Worm (Caenorhabditis elegans): ENCODE measurements around the gene pfas-1.
A peak's percentile ranks its signal among the peaks of the same experiment; 100 is the strongest.

The pfas-1 gene

ce11 chrIII:4578385-4578903 lies 64.7 kb downstream of the pfas-1 start, which contains the start of the genes sel-5 and wdr-48:
Gene sel-5, minus strand, starts transcription at chrIII:4578437.
Gene wdr-48, plus strand, starts transcription at chrIII:4578853.
- TF ChIP-seq daf-16 (GFP tag; optimal IDR thresholded peaks at IDR 0.05) = no peak
- peak; percentile 33 for TF ChIP-seq daf-16 (tag; optimal IDR thresholded peaks at IDR 0.05)
- TF ChIP-seq pha-4 (GFP tag; IDR thresholded peaks at IDR 0.05) = no peak
- TF ChIP-seq pha-4 (tag; optimal IDR thresholded peaks at IDR 0.05) = peak; percentile 1
- peak; percentile 25 for TF ChIP-seq dve-1 (tag; optimal IDR thresholded peaks at IDR 0.05; ENCODE audit: insufficient read depth)
- peak; percentile 5 for TF ChIP-seq rbr-2 (tag; optimal IDR thresholded peaks at IDR 0.05)
- peak; percentile 66 for TF ChIP-seq mes-2 (tag; optimal IDR thresholded peaks at IDR 0.05; ENCODE audit: poor library complexity, severe bottlenecking)
- peak; percentile 22 for TF ChIP-seq nhr-6 (tag; optimal IDR thresholded peaks at IDR 0.05)
- TF ChIP-seq lim-7 (GFP tag; IDR thresholded peaks at IDR 0.05) = no peak
- peak; percentile 28 for TF ChIP-seq hlh-30 (tag; optimal IDR thresholded peaks at IDR 0.05; ENCODE audit: insufficient read depth)
- TF ChIP-seq lsy-2 (tag; optimal IDR thresholded peaks at IDR 0.05) = peak in 1 of 2 experiments; percentile 62
- peak; percentile 55 for TF ChIP-seq mep-1 (tag; optimal IDR thresholded peaks at IDR 0.05)
- TF ChIP-seq egl-43 (GFP tag; IDR thresholded peaks at IDR 0.05) = no peak
- peak; percentile 47 for TF ChIP-seq dpl-1 (GFP tag; optimal IDR thresholded peaks at IDR 0.05)
- TF ChIP-seq mxl-3 (GFP tag; optimal IDR thresholded peaks at IDR 0.05) = no peak
- peak; percentile 38 for TF ChIP-seq nhr-28 (tag; optimal IDR thresholded peaks at IDR 0.05)
- no peak for TF ChIP-seq unc-62 (GFP tag; optimal IDR thresholded peaks at IDR 0.05 in 1 of 2)
- no peak for TF ChIP-seq unc-62 (tag; optimal IDR thresholded peaks at IDR 0.05)

All from whole organism, L4 larva.